Worm (Caenorhabditis elegans) whole organism, late embryonic: ENCODE measurements around the gene R13D11.4.

Experiments
- C08G9.2 ChIP-seq: sonication (generic microtip); optimal IDR thresholded peaks from 2 replicates; lab custom pipeline; 2016; ENCODE audit warnings: mild to moderate bottlenecking, missing genetic modification characterization, moderate library complexity, missing compliant biosample characterization
- K02D7.2 ChIP-seq: sonication (generic microtip); optimal IDR thresholded peaks from 2 replicates; lab custom pipeline; 2017; ENCODE audit warnings: mild to moderate bottlenecking, missing genetic modification characterization, missing compliant biosample characterization
- K09A11.1 ChIP-seq: sonication (generic microtip); optimal IDR thresholded peaks from 2 replicates; lab custom pipeline; 2017; ENCODE audit warnings: antibody characterized with exemption, mild to moderate bottlenecking, missing genetic modification characterization, missing compliant biosample characterization; ENCODE audit not compliant: insufficient read depth
- T23F11.4 ChIP-seq: fragments of 200-800 bp; sonication (Bioruptor generic); optimal IDR thresholded peaks from 2 replicates; lab custom pipeline; 2018; ENCODE audit warnings: mild to moderate bottlenecking, missing genetic modification characterization, missing compliant biosample characterization
- Y22D7AL.16 ChIP-seq: sonication (generic microtip); optimal IDR thresholded peaks from 2 replicates; lab custom pipeline; 2016; ENCODE audit warnings: missing genetic modification characterization, missing compliant biosample characterization
- ama-1 ChIP-seq: fragments of 150-350 bp; optimal IDR thresholded peaks from 2 replicates; lab custom pipeline; 2014
- ceh-14 ChIP-seq: sonication (generic microtip); optimal IDR thresholded peaks from 2 replicates; lab custom pipeline; 2016; ENCODE audit warnings: missing genotype, missing genetic modification characterization, missing compliant biosample characterization
- ceh-18 ChIP-seq: sonication (generic microtip); optimal IDR thresholded peaks from 2 replicates; lab custom pipeline; 2016; ENCODE audit warnings: missing genetic modification characterization, missing compliant biosample characterization
- ceh-2 ChIP-seq: sonication (generic microtip); optimal IDR thresholded peaks from 2 replicates; lab custom pipeline; 2016; ENCODE audit warnings: missing genotype, missing genetic modification characterization, missing compliant biosample characterization
- ceh-22 ChIP-seq: sonication (generic microtip); optimal IDR thresholded peaks from 2 replicates; lab custom pipeline; 2017; ENCODE audit warnings: missing biosample characterization, missing genetic modification characterization
- ceh-24 ChIP-seq: sonication (generic microtip); optimal IDR thresholded peaks from 2 replicates; lab custom pipeline; 2016; ENCODE audit warnings: mild to moderate bottlenecking, missing genetic modification characterization, missing compliant biosample characterization
- ceh-31 ChIP-seq: sonication (generic microtip); optimal IDR thresholded peaks from 2 replicates; lab custom pipeline; 2016; ENCODE audit warnings: missing genetic modification characterization, missing compliant biosample characterization
- ceh-45 ChIP-seq: fragments of 200-800 bp; sonication (Bioruptor generic); IDR thresholded peaks from 2 replicates; pipeline ENCODE4 v1.3.6; 2022; ENCODE audit warnings: missing genetic modification reagents, missing genetic modification characterization, missing compliant biosample characterization
- ceh-48 ChIP-seq: sonication (generic microtip); optimal IDR thresholded peaks from 2 replicates; lab custom pipeline; 2016; ENCODE audit warnings: missing genetic modification characterization, inconsistent platforms, missing compliant biosample characterization
- ceh-9 ChIP-seq: sonication (generic microtip); optimal IDR thresholded peaks from 2 replicates; lab custom pipeline; 2016; ENCODE audit warnings: mild to moderate bottlenecking, missing genetic modification characterization, inconsistent platforms, missing compliant biosample characterization
- che-1 ChIP-seq: sonication (generic microtip); optimal IDR thresholded peaks from 2 replicates; lab custom pipeline; 2016; ENCODE audit warnings: mild to moderate bottlenecking, missing genetic modification characterization, missing compliant biosample characterization
- dve-1 ChIP-seq: sonication (generic microtip); optimal IDR thresholded peaks from 2 replicates; lab custom pipeline; 2017; ENCODE audit warnings: antibody characterized with exemption, mild to moderate bottlenecking, missing genetic modification characterization, missing compliant biosample characterization
- elt-2 ChIP-seq: sonication (generic microtip); optimal IDR thresholded peaks from 2 replicates; lab custom pipeline; 2016; ENCODE audit warnings: missing genetic modification reagents, missing genetic modification characterization, missing compliant biosample characterization
- fkh-6 ChIP-seq: sonication (generic microtip); optimal IDR thresholded peaks from 2 replicates; lab custom pipeline; 2016; ENCODE audit warnings: missing genetic modification characterization, missing compliant biosample characterization
- hlh-13 ChIP-seq: fragments of 200-800 bp; sonication (Bioruptor generic); optimal IDR thresholded peaks from 2 replicates; lab custom pipeline; 2018; ENCODE audit warnings: mild to moderate bottlenecking, missing genetic modification characterization, missing compliant biosample characterization
- hlh-6 ChIP-seq: sonication (generic microtip); optimal IDR thresholded peaks from 2 replicates; lab custom pipeline; 2016; ENCODE audit warnings: missing genotype, missing genetic modification characterization, missing compliant biosample characterization
- hlh-8 ChIP-seq: sonication (generic microtip); optimal IDR thresholded peaks from 2 replicates; lab custom pipeline; 2016; ENCODE audit warnings: missing genotype, missing genetic modification characterization, missing compliant biosample characterization
- lim-6 ChIP-seq: sonication (generic microtip); optimal IDR thresholded peaks from 2 replicates; lab custom pipeline; 2016; ENCODE audit warnings: missing genetic modification characterization, missing compliant biosample characterization
- mec-3 ChIP-seq: sonication (generic microtip); optimal IDR thresholded peaks from 2 replicates; lab custom pipeline; 2016; ENCODE audit warnings: borderline replicate concordance, missing genetic modification characterization, missing compliant biosample characterization
- nfya-1 ChIP-seq: sonication (generic microtip); optimal IDR thresholded peaks from 2 replicates; lab custom pipeline; 2017; ENCODE audit warnings: missing genetic modification characterization, mild to moderate bottlenecking, missing compliant biosample characterization, antibody characterized with exemption, moderate library complexity
- nhr-232 ChIP-seq: sonication (generic microtip); optimal IDR thresholded peaks from 2 replicates; lab custom pipeline; 2016; ENCODE audit warnings: missing genetic modification characterization, missing compliant biosample characterization
- pax-1 ChIP-seq: fragments of 150-350 bp; optimal IDR thresholded peaks from 2 replicates; lab custom pipeline; 2014; ENCODE audit warnings: missing biosample characterization, missing genetic modification characterization
- pha-2 ChIP-seq: sonication (generic microtip); optimal IDR thresholded peaks from 2 replicates; lab custom pipeline; 2017; ENCODE audit warnings: mild to moderate bottlenecking, missing genetic modification characterization, missing compliant biosample characterization
- pha-4 ChIP-seq: fragments of 150-350 bp; optimal IDR thresholded peaks from 2 replicates; lab custom pipeline; 2018; ENCODE audit warnings: missing biosample characterization, missing genetic modification reagents, missing genetic modification characterization
- ttx-3 ChIP-seq: sonication (generic microtip); optimal IDR thresholded peaks from 2 replicates; lab custom pipeline; 2016; ENCODE audit warnings: missing genetic modification reagents, missing genetic modification characterization, missing compliant biosample characterization
- unc-3 ChIP-seq, 2 experiments: fragments of 200-800 bp in 1 of 2; sonication (Bioruptor generic) in 1 of 2; sonication (generic microtip) in 1 of 2; conservative IDR thresholded peaks in 1 of 2; optimal IDR thresholded peaks in 1 of 2; 2 replicates each; pipeline versions ENCODE4 v1.3.6 to Lab custom; 2016 to 2022; ENCODE audit warnings: missing compliant biosample characterization in 2 of 2, missing genetic modification characterization in 2 of 2, missing genetic modification reagents in 1 of 2
- unc-42 ChIP-seq: sonication (generic microtip); optimal IDR thresholded peaks from 2 replicates; lab custom pipeline; 2016; ENCODE audit warnings: missing genotype, missing genetic modification characterization, missing compliant biosample characterization
- unc-55 ChIP-seq: sonication (generic microtip); optimal IDR thresholded peaks from 2 replicates; lab custom pipeline; 2017; ENCODE audit warnings: missing biosample characterization, missing genetic modification reagents, missing genetic modification characterization

Gene R13D11.4

DNA sequence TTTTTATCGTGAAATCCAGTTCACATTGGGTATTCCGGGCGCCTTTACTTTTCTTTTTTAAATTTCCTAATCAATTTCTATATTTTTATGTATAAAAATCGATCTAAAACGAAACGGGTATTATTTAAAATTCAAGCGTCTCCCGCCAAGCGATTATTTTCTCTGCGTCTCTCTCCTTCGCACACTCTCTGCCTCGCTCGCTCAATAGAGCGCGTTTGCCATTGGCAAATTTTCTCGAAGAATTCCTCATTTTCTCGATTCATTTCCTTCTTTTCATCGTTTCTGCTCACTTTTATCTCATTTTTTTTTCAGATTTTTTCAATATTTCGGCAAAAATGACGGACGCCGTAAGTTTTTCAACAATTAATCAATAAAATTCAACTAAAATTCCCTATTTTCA is 37.4 kb upstream of the R13D11.4 start, which contains the start of gene sti-1:
Gene sti-1, plus strand, starts transcription at position 263 of the 400 bp plus-strand sequence.
- TF ChIP-seq unc-55 (GFP tag; lab: Kevin White, UChicago) (peak; percentile 77), dve-1 (peak; percentile 36), Y22D7AL.16 (tag; lab: Kevin White, UChicago) (no peak), fkh-6 (tag; lab: Kevin White, UChicago) (no peak), nfya-1 (tag; lab: Kevin White, UChicago) (peak; percentile 83), ceh-48 (tag; lab: Kevin White, UChicago) (peak; percentile 10), pax-1 (peak; percentile 24), ceh-18 (tag; lab: Kevin White, UChicago) (peak; percentile 32), ceh-31 (tag; lab: Kevin White, UChicago) (peak; percentile 61), elt-2 (tag; lab: Kevin White, UChicago) (peak; percentile 44), pha-4 (tag; lab: Kevin White, UChicago) (no peak), unc-42 (tag; lab: Kevin White, UChicago) (peak; percentile 64)

DNA sequence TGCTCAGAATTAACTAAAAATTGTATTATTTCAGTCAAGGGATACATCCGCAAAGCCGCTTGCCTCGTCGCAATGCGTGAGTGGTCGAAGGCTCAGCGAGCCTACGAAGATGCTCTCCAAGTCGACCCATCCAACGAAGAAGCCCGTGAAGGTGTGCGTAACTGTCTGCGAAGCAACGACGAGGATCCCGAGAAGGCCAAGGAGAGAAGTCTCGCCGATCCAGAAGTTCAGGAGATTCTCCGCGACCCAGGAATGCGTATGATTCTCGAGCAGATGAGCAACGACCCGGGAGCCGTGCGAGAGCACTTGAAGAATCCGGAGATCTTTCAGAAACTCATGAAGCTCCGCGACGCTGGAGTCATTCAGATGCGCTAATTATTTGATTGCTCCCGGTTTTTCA is 36.3 kb upstream of the R13D11.4 start:
- TF ChIP-seq nhr-232 (no peak), ceh-18 (tag; lab: Kevin White, UChicago) (no peak), ceh-2 (tag; lab: Kevin White, UChicago) (no peak), hlh-8 (no peak), ceh-31 (tag; lab: Kevin White, UChicago) (no peak), lim-6 (tag; lab: Kevin White, UChicago) (no peak), ttx-3 (tag; lab: Kevin White, UChicago) (no peak), unc-3 (GFP tag; conservative IDR thresholded peaks at IDR 0.05; lab: Robert Waterston, UW) (no peak), unc-3 (tag; optimal IDR thresholded peaks at IDR 0.05; lab: Kevin White, UChicago) (no peak), ceh-14 (tag; lab: Kevin White, UChicago) (no peak), ceh-45 (GFP tag; lab: Robert Waterston, UW) (no peak), K02D7.2 (tag; lab: Kevin White, UChicago) (no peak), K09A11.1 (tag; lab: Kevin White, UChicago) (no peak), hlh-6 (tag; lab: Kevin White, UChicago) (no peak)
- TF ChIP-seq, all 69 proteins: peak for 0

ce11 chrV:774875-775359 is 35.7 kb upstream of the R13D11.4 start, which contains the start of gene srbc-58:
Gene srbc-58 (plus strand): TSS chrV:774995.
- no peak for TF ChIP-seq pha-2 (tag; lab: Kevin White, UChicago)
- no peak for TF ChIP-seq mec-3 (tag; lab: Kevin White, UChicago)
- no peak for TF ChIP-seq hlh-6 (tag; lab: Kevin White, UChicago)
- TF ChIP-seq T23F11.4 (GFP tag; lab: Kevin White, UChicago): no peak
- no peak for TF ChIP-seq dve-1
- TF ChIP-seq C08G9.2 (tag; lab: Kevin White, UChicago): no peak

DNA sequence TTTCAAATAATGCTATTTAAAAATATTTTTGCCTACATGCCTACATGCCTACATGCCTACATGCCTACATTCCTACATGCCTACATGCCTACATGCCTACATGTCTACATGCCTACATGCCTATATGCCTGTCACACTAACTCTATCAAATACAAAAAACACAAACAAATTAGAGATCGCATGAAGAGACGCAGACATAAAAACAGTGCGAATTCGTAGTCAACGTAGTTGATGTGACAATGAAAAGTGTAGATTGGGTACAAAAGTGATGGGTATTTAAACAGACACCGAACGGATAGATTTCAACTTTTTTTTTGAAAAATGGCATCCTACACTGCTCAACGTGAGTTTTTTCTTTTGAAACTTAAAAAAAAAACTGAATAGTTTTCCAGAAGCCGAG is 33.3 kb upstream of the R13D11.4 start, which contains the start of gene R09E12.9:
Gene R09E12.9, plus strand, starts transcription at position 316 of the 400 bp plus-strand sequence.
- TF ChIP-seq pax-1: no peak
- TF ChIP-seq ceh-22 (tag; lab: Kevin White, UChicago): no peak
- no peak for TF ChIP-seq ceh-24 (tag; lab: Kevin White, UChicago)
- no peak for TF ChIP-seq ceh-9 (tag; lab: Kevin White, UChicago)
- no peak for TF ChIP-seq hlh-13 (GFP tag; lab: Kevin White, UChicago)
- no peak for TF ChIP-seq elt-2 (tag; lab: Kevin White, UChicago)
- TF ChIP-seq T23F11.4 (GFP tag; lab: Kevin White, UChicago): no peak
- no peak for TF ChIP-seq ama-1 (lab: Kevin White, UChicago)
- no peak for TF ChIP-seq ceh-45 (GFP tag; lab: Robert Waterston, UW)
- no peak for TF ChIP-seq che-1
- TF ChIP-seq lim-6 (tag; lab: Kevin White, UChicago): no peak
